Worm (Caenorhabditis elegans): ENCODE results near the gene K08H2.3.

Gene K08H2.3

ce11 chrX:13237102-13237501 lies at the start of gene K08H2.3:
Gene K08H2.3 (plus strand): TSS chrX:13237402.
- TF ChIP-seq fkh-10 (GFP tag; optimal IDR thresholded peaks at IDR 0.05) (no peak), ama-1 (optimal IDR thresholded peaks at IDR 0.05) (no peak), lin-15B (tag; optimal IDR thresholded peaks at IDR 0.05) (peak; percentile 22), ceh-28 (tag; optimal IDR thresholded peaks at IDR 0.05) (no peak)

- TF ChIP-seq sea-2 (GFP tag; optimal IDR thresholded peaks at IDR 0.05) (no peak), pqm-1 (tag; optimal IDR thresholded peaks at IDR 0.05) (no peak), fos-1 (tag; optimal IDR thresholded peaks at IDR 0.05) (no peak), daf-12 (tag; optimal IDR thresholded peaks at IDR 0.05) (no peak), eor-1 (tag; optimal IDR thresholded peaks at IDR 0.05) (no peak), ama-1 (optimal IDR thresholded peaks at IDR 0.05) (no peak), elt-1 (tag; optimal IDR thresholded peaks at IDR 0.05) (no peak), ceh-9 (tag; optimal IDR thresholded peaks at IDR 0.05) (no peak), R02D3.7 (tag; optimal IDR thresholded peaks at IDR 0.05) (no peak), nhr-43 (tag; optimal IDR thresholded peaks at IDR 0.05; ENCODE audit: poor library complexity, severe bottlenecking) (no peak), jun-1 (tag; optimal IDR thresholded peaks at IDR 0.05) (no peak), ztf-4 (tag; optimal IDR thresholded peaks at IDR 0.05) (no peak), mml-1 (tag; optimal IDR thresholded peaks at IDR 0.05) (no peak), nhr-67 (tag; optimal IDR thresholded peaks at IDR 0.05) (no peak), aly-2 (tag; optimal IDR thresholded peaks at IDR 0.05) (no peak), nhr-12 (tag; optimal IDR thresholded peaks at IDR 0.05) (no peak), nhr-237 (tag; optimal IDR thresholded peaks at IDR 0.05) (no peak), tbx-2 (tag; optimal IDR thresholded peaks at IDR 0.05) (no peak)
Observed at ce11 chrX:13189861-13190260, 47.3 kb upstream of the K08H2.3 start, which contains the start of gene cwp-5. Gene cwp-5 (minus strand): TSS chrX:13189961.

ce11 chrX:13190912-13191311 lies 46.3 kb upstream of the K08H2.3 start, which contains the start of gene gpa-6:
Gene gpa-6 (plus strand): TSS chrX:13191212.
- TF ChIP-seq pqm-1 (tag; optimal IDR thresholded peaks at IDR 0.05) (no peak), sea-2 (GFP tag; optimal IDR thresholded peaks at IDR 0.05) (no peak), nhr-237 (tag; optimal IDR thresholded peaks at IDR 0.05) (no peak), hmg-11 (tag; optimal IDR thresholded peaks at IDR 0.05) (no peak), nhr-76 (tag; optimal IDR thresholded peaks at IDR 0.05) (no peak), skn-1 (tag; optimal IDR thresholded peaks at IDR 0.05) (no peak), eor-1 (tag; optimal IDR thresholded peaks at IDR 0.05) (no peak), aly-2 (tag; optimal IDR thresholded peaks at IDR 0.05) (no peak), elt-3 (tag; optimal IDR thresholded peaks at IDR 0.05) (no peak), mml-1 (tag; optimal IDR thresholded peaks at IDR 0.05) (no peak), zag-1 (tag; optimal IDR thresholded peaks at IDR 0.05) (no peak), egl-27 (tag; optimal IDR thresholded peaks at IDR 0.05) (no peak), elt-1 (tag; optimal IDR thresholded peaks at IDR 0.05) (no peak), nhr-11 (tag; optimal IDR thresholded peaks at IDR 0.05) (no peak), nhr-43 (tag; optimal IDR thresholded peaks at IDR 0.05; ENCODE audit: poor library complexity, severe bottlenecking) (no peak), fkh-2 (tag; optimal IDR thresholded peaks at IDR 0.05) (no peak)

- TF ChIP-seq lin-39 (tag; optimal IDR thresholded peaks at IDR 0.05) = peak; percentile 0
- TF ChIP-seq fkh-10 (GFP tag; optimal IDR thresholded peaks at IDR 0.05) = peak; percentile 29
- no peak for TF ChIP-seq ztf-11 (tag; optimal IDR thresholded peaks at IDR 0.05)
Observed at ce11 chrX:13198134-13198533, 39.1 kb upstream of the K08H2.3 start.

- no peak for TF ChIP-seq ama-1 (optimal IDR thresholded peaks at IDR 0.05)
- peak; percentile 69 for TF ChIP-seq egl-5 (tag; optimal IDR thresholded peaks at IDR 0.05)
- no peak for TF ChIP-seq nhr-76 (tag; optimal IDR thresholded peaks at IDR 0.05)
Observed at ce11 chrX:13200312-13200711, 36.9 kb upstream of the K08H2.3 start.

ce11 chrX:13201401-13201800 lies 35.8 kb upstream of the K08H2.3 start, which contains the start of gene unc-9:
Gene unc-9 (plus strand): TSS chrX:13201770.
- no peak for TF ChIP-seq nhr-67 (tag; optimal IDR thresholded peaks at IDR 0.05)
- TF ChIP-seq elt-3 (tag; optimal IDR thresholded peaks at IDR 0.05) = no peak
- TF ChIP-seq fkh-10 (GFP tag; optimal IDR thresholded peaks at IDR 0.05) = peak; percentile 67
